Worm (Caenorhabditis elegans) whole organism, L4/young adult: ENCODE results near the gene K08C7.6.

Experiments
- W03F9.2 ChIP-seq: fragments of 150-350 bp; optimal IDR thresholded peaks from 2 replicates; lab custom pipeline; 2014; ENCODE audit warnings: missing biosample characterization, missing genetic modification characterization
- dao-5 ChIP-seq: sonication (generic microtip); optimal IDR thresholded peaks from 2 replicates; lab custom pipeline; 2016; ENCODE audit warnings: missing genotype, missing genetic modification characterization, moderate library complexity, missing compliant biosample characterization
- him-1 ChIP-seq: sonication (generic microtip); optimal IDR thresholded peaks from 2 replicates; lab custom pipeline; 2016; ENCODE audit warnings: missing genotype, missing genetic modification reagents, missing genetic modification characterization, missing compliant biosample characterization

- TF ChIP-seq dao-5 (tag; lab: Kevin White, UChicago) (no peak), him-1 (tag; lab: Kevin White, UChicago) (no peak), W03F9.2 (tag; lab: Kevin White, UChicago) (no peak)
Measured at ce11 chrIV:10727734-10728133, 42.1 kb upstream of the K08C7.6 start, which contains the start of gene ZC168.2.
